Fruit fly (Drosophila melanogaster): ENCODE measurements around the gene upd3.

The upd3 gene

dm6 chrX:18294031-18294430 lies 17.0 kb downstream of the upd3 start:
- TF ChIP-seq ey (GFP tag; optimal IDR thresholded peaks at IDR 0.05) (peak; percentile 89), h (GFP tag; optimal IDR thresholded peaks at IDR 0.05) (peak; percentile 88), usp (GFP tag; optimal IDR thresholded peaks at IDR 0.05) (no peak), Jra (GFP tag; optimal IDR thresholded peaks at IDR 0.05) (peak; percentile 52), br (GFP tag; optimal IDR thresholded peaks at IDR 0.05) (peak; percentile 87), dmrt93B (GFP tag; optimal IDR thresholded peaks at IDR 0.05) (peak; percentile 83), Hr78 (GFP tag; optimal IDR thresholded peaks at IDR 0.05) (no peak), dsf (GFP tag; optimal IDR thresholded peaks at IDR 0.05; ENCODE audit: borderline replicate concordance) (peak; percentile 41), foxo (GFP tag; optimal IDR thresholded peaks at IDR 0.05) (peak in 1 of 2 experiments; percentile 87), jim (GFP tag; optimal IDR thresholded peaks at IDR 0.05) (no peak), CG32264 (GFP tag; optimal IDR thresholded peaks at IDR 0.05) (peak; percentile 72), HLH106 (tag; optimal IDR thresholded peaks at IDR 0.05) (peak; percentile 93), sv (GFP tag; optimal IDR thresholded peaks at IDR 0.05) (peak; percentile 52), brk (GFP tag; optimal IDR thresholded peaks at IDR 0.05) (peak; percentile 58), Abd-B (GFP tag; optimal IDR thresholded peaks at IDR 0.05) (no peak), Hr83 (GFP tag; optimal IDR thresholded peaks at IDR 0.05; ENCODE audit: poor library complexity, severe bottlenecking) (peak; percentile 15), psq (GFP tag; optimal IDR thresholded peaks at IDR 0.05) (peak; percentile 75), pan (optimal IDR thresholded peaks at IDR 0.05) (no peak), OdsH (GFP tag; optimal IDR thresholded peaks at IDR 0.05) (peak; percentile 80), Mio (GFP tag; optimal IDR thresholded peaks at IDR 0.05) (peak; percentile 32), fru (GFP tag; optimal IDR thresholded peaks at IDR 0.05) (peak; percentile 87), CG9705 (GFP tag; optimal IDR thresholded peaks at IDR 0.05) (peak; percentile 82), rgr (GFP tag; optimal IDR thresholded peaks at IDR 0.05) (peak; percentile 88), Myc (optimal IDR thresholded peaks at IDR 0.05) (no peak), sage (GFP tag; optimal IDR thresholded peaks at IDR 0.05) (peak; percentile 81), woc (GFP tag; optimal IDR thresholded peaks at IDR 0.05) (peak; percentile 83), Rel (GFP tag; optimal IDR thresholded peaks at IDR 0.05) (no peak), Rel (tag; optimal IDR thresholded peaks at IDR 0.05) (peak; percentile 72), CrebA (GFP tag; optimal IDR thresholded peaks at IDR 0.05; ENCODE audit: borderline replicate concordance) (no peak), Hnf4 (GFP tag; optimal IDR thresholded peaks at IDR 0.05) (peak; percentile 82), Sp1 (GFP tag; optimal IDR thresholded peaks at IDR 0.05) (peak; percentile 88), tai (GFP tag; optimal IDR thresholded peaks at IDR 0.05) (peak; percentile 59), dl (GFP tag; optimal IDR thresholded peaks at IDR 0.05; ENCODE audit: insufficient read depth in 1 of 2, partially characterized antibody in 2 of 2) (no peak)

dm6 chrX:18297905-18298630 lies 21.0 kb downstream of the upd3 start:
- no peak for TF ChIP-seq CG32264 (GFP tag; optimal IDR thresholded peaks at IDR 0.05)
- TF ChIP-seq GATAd (GFP tag; optimal IDR thresholded peaks at IDR 0.05), result no peak
- no peak for TF ChIP-seq psq (GFP tag; optimal IDR thresholded peaks at IDR 0.05)
- no peak for TF ChIP-seq Hr83 (GFP tag; optimal IDR thresholded peaks at IDR 0.05; ENCODE audit: poor library complexity, severe bottlenecking)
- no peak for TF ChIP-seq OdsH (GFP tag; optimal IDR thresholded peaks at IDR 0.05)
- no peak for TF ChIP-seq Dfd (GFP tag; optimal IDR thresholded peaks at IDR 0.05)
- TF ChIP-seq foxo (GFP tag; optimal IDR thresholded peaks at IDR 0.05), result no peak
- no peak for TF ChIP-seq Dif (GFP tag; optimal IDR thresholded peaks at IDR 0.05; ENCODE audit: partially characterized antibody)
- TF ChIP-seq pan (optimal IDR thresholded peaks at IDR 0.05), result no peak
- TF ChIP-seq dmrt93B (GFP tag; optimal IDR thresholded peaks at IDR 0.05), result no peak
- TF ChIP-seq h (GFP tag; optimal IDR thresholded peaks at IDR 0.05), result no peak
- no peak for TF ChIP-seq sv (GFP tag; optimal IDR thresholded peaks at IDR 0.05)

- TF ChIP-seq woc (GFP tag; optimal IDR thresholded peaks at IDR 0.05), result no peak
- TF ChIP-seq Hr83 (GFP tag; optimal IDR thresholded peaks at IDR 0.05; ENCODE audit: poor library complexity, severe bottlenecking), result no peak
- TF ChIP-seq lola (GFP tag; optimal IDR thresholded peaks at IDR 0.05), result no peak
- no peak for TF ChIP-seq jim (GFP tag; optimal IDR thresholded peaks at IDR 0.05)
- TF ChIP-seq pan (optimal IDR thresholded peaks at IDR 0.05), result no peak
- TF ChIP-seq tai (GFP tag; optimal IDR thresholded peaks at IDR 0.05), result no peak
- TF ChIP-seq foxo (GFP tag; optimal IDR thresholded peaks at IDR 0.05), result no peak
- TF ChIP-seq ey (GFP tag; optimal IDR thresholded peaks at IDR 0.05), result no peak
- no peak for TF ChIP-seq fru (GFP tag; optimal IDR thresholded peaks at IDR 0.05)
- TF ChIP-seq dsf (GFP tag; optimal IDR thresholded peaks at IDR 0.05; ENCODE audit: borderline replicate concordance), result no peak
- TF ChIP-seq CG32264 (GFP tag; optimal IDR thresholded peaks at IDR 0.05), result no peak
- no peak for TF ChIP-seq Dfd (GFP tag; optimal IDR thresholded peaks at IDR 0.05)
- TF ChIP-seq psq (GFP tag; optimal IDR thresholded peaks at IDR 0.05), result no peak
- no peak for TF ChIP-seq Myc (optimal IDR thresholded peaks at IDR 0.05)
- no peak for TF ChIP-seq sage (GFP tag; optimal IDR thresholded peaks at IDR 0.05)
- no peak for TF ChIP-seq Vsx2 (GFP tag; optimal IDR thresholded peaks at IDR 0.05; ENCODE audit: partially characterized antibody)
- no peak for TF ChIP-seq Mio (GFP tag; optimal IDR thresholded peaks at IDR 0.05)
- no peak for TF ChIP-seq Dif (GFP tag; optimal IDR thresholded peaks at IDR 0.05; ENCODE audit: partially characterized antibody)
- no peak for TF ChIP-seq GATAd (GFP tag; optimal IDR thresholded peaks at IDR 0.05)
Observed at dm6 chrX:18300775-18301316, 23.8 kb downstream of the upd3 start.

Data from whole organism, wandering third instar larva.